Worm (Caenorhabditis elegans): Measurements from ENCODE around the gene F54E7.9.

DNA sequence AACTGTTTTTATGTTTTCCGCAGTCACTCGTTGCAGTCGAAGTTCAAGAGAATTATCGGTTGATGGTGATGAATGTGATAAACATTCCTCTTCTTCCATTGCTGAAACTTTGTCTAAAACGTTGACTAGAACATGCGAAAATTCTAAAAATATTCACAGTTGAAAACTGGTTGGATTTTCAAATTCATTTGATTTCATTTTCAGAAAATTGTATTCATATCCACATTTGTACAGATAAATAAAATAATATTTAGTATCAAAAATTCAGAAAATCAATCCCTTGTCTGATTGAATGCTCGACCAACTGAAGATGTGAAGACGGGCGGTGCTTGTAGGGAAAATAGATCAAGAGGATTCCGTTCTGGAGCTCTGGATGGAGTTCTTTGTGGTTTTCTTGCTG, at the start of gene F54E7.9:
- TF ChIP-seq lin-11 (tag; optimal IDR thresholded peaks at IDR 0.05) (no peak), ceh-9 (tag; optimal IDR thresholded peaks at IDR 0.05) (no peak), K09A11.1 (tag; optimal IDR thresholded peaks at IDR 0.05; ENCODE audit: insufficient read depth) (no peak), rnt-1 (tag; optimal IDR thresholded peaks at IDR 0.05) (no peak), ama-1 (optimal IDR thresholded peaks at IDR 0.05) (no peak), ceh-2 (tag; optimal IDR thresholded peaks at IDR 0.05) (no peak), dve-1 (tag; optimal IDR thresholded peaks at IDR 0.05) (no peak), ceh-31 (tag; optimal IDR thresholded peaks at IDR 0.05) (no peak), che-1 (tag; optimal IDR thresholded peaks at IDR 0.05) (no peak), elt-4 (tag; optimal IDR thresholded peaks at IDR 0.05) (no peak), pha-4 (tag; optimal IDR thresholded peaks at IDR 0.05) (no peak)

Measured in whole organism, late embryonic.